Worm (Caenorhabditis elegans) whole organism, dauer: ENCODE results near the gene R07E3.7.

Experiments used
- unc-62 ChIP-seq: sonication (generic microtip); optimal IDR thresholded peaks from 2 replicates; lab custom pipeline; 2017; ENCODE audit warnings: missing biosample characterization, missing genetic modification reagents, missing genetic modification characterization

The R07E3.7 gene

DNA sequence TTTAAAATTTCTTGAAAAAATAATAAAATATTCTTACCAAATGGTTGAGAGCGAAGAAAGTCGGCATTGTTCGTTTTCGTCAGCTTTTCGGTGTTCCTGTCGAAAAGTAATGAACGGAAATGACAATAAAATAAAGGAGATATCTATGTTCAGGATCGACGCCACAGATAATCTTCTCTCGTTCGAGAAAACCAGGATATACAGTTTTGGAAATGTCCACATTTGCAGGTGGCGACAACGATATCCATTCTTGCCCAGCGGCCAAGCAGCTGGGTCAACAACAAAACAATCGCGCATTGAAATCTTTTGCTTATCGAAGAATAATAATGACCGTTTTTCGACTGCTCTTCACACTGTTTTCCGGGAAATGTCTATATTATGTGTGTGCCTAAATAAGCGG, at the start of gene R07E3.7:
Gene R07E3.7, minus strand, starts transcription at position 101 of the 400 bp plus-strand sequence.
- TF ChIP-seq unc-62 (GFP tag; lab: Kevin White, UChicago): no peak

DNA sequence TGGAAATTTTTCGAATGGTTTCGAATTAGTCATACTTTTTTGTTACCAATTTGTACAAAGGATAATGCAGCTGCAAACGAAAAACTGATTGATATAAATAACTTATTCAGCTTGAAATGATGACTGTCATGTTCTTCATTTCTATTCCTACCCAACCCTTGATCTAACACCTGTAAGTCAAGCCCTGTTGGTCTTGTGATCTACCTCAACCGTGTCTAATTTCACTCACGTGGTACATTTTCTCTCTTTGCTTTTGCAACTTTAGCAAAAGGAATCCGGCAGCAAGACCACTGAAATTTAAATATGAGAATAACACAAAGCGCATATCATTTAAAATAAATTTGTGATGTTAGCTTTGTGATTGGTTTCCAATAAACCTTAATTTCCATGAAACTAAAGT, 48.5 kb upstream of the R07E3.7 start:
- no peak for TF ChIP-seq unc-62 (GFP tag; lab: Kevin White, UChicago)

DNA sequence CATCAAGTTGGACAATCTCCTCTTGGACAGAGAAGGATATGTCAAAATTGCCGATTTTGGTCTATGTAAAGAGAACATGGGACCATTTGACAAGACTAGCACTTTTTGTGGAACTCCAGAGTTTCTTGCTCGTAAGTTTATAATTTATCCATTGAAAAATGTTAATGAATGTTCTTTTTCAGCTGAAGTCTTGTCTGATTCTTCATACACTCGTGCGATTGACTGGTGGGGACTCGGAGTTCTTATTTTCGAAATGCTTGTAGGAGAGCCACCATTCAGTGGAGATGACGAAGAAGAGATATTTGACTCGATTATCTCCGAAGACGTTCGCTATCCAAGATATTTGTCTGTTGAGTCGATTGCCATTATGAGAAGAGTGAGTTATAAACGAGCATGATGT, 45.6 kb upstream of the R07E3.7 start:
- no peak for TF ChIP-seq unc-62 (GFP tag; lab: Kevin White, UChicago)

DNA sequence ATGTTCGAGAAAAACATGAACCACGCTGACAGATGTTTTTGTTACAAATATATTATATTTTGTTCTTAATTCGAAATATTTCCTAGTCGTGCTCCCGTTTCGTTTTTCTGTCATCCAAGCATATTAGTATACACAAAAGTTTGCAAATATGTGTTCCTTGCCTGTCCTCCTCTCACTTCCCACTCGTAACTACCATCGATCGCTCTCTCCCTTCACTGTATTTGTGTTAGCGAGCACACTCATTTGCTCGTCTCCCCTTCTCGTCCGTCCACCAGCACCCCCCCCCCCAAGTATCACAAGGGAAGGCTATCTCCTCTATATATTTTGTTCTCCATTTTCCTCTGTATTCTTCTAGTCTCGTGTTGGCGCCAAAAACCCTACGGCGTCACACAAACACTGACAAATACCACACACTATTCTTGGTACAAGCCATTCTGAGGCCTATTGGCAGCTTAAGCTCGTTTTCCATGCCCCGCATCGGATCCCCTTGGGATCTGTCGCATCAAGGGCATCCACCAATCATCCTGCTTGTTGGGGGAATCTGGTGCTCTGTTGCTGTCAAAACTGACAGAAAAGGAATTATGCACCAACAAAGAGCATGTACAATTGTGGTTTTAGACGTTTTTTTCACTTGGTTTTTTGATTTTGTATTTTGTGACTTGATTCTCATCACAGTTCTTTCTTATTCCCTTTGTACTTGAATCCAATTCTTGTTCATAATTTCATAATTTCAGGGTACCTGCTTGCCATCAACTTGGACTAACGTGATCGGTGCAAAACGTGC, 41.2 kb upstream of the R07E3.7 start, which contains the start of gene pkn-1:
Gene pkn-1, plus strand, starts transcription at position 734 of the 784 bp plus-strand sequence.
- TF ChIP-seq unc-62 (GFP tag; lab: Kevin White, UChicago): no peak

DNA sequence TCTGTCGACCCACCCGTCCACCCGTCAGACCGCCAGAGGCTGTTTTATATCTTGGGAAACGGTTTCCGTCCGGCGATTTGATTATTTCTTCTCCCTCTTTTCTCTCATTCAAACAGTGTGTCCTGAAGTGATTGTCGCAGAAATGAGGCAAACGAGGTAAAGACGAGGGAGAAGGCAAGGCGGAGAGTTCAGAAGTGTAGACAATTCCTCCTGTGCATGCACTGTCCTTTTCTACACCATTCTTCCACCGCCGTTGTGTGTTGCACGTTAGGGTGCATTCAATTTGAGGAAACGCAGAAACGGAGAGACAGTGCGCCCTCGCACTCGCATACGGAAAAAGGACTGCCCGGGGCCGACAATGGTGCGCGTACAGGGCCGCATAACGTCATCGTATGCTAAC, 40.1 kb upstream of the R07E3.7 start:
- TF ChIP-seq unc-62 (GFP tag; lab: Kevin White, UChicago): no peak

DNA sequence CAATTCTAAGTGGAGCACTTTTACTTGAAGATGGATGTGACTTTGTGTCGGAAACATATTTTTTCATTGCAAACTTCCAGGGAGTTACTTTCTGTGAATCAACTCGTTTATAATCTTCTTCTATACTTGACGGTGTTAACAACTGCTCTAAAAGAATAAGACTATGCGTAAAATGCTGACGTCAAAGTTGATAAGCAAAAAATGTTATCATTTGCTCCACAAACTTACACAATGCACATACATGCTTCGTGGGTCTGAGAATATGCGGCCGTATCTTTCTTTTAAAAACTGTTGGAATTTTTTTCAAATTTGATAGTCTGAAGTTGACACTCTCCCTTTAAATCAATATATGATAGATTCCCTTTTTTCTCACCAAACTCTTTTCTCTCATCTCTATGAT, 39.6 kb upstream of the R07E3.7 start:
- TF ChIP-seq unc-62 (GFP tag; lab: Kevin White, UChicago): no peak

DNA sequence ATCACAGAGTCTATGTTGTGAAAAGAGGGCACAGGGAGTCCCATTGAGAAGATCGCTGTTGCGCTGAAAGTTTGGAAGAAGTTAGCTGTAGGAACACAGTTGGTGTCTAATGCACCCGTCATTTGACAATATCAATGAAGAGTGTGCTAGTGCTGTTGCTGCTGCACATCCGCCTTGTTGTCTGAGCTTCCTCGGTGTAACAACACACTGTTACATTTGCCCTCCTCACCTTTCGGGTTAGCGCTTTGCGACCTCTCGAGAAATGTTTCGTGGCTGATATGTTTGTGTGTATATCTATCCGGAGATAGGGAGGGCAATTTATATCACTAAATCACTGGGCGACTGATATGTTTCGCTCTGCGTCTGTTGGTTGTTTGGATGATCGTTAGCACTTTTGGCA, 38.7 kb upstream of the R07E3.7 start:
- TF ChIP-seq unc-62 (GFP tag; lab: Kevin White, UChicago): no peak

DNA sequence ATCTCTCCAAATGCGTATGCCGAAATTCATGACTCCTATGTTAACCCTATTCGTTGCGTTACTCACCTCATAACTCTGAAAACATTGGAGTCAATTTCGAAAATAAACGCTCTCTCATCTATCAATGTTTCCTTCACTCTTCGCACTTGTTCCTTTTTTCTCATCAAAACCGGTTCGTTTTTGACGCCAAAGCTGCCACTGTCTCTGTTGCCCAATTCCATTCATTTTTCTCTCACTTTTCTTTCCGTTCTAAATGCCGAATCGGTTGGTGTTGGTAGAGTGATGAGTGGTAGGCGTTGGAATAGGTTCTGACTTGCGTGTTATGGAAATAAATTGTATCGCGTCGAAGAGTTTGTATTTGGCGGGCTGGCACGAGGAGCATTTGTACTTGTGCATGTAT, 37.8 kb upstream of the R07E3.7 start:
- no peak for TF ChIP-seq unc-62 (GFP tag; lab: Kevin White, UChicago)

DNA sequence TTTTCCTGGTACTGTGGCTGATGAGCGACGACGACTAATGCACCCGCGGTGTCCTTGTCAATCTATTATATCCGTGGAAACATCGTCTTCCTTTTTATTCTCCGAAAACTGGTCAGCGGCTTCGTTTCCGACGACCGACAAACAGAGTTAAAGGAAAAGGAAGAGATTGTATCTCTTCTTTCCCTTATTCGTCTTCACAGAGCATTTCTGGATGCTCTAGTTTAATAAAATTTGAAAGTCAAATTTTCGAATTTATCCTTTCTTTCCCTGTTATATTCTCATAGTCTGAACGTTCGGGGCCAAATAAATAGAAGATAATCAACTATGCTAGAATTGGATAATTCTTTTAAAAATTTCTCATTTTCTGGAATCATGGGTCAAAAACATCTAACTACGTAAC, 37.2 kb upstream of the R07E3.7 start:
- no peak for TF ChIP-seq unc-62 (GFP tag; lab: Kevin White, UChicago)

DNA sequence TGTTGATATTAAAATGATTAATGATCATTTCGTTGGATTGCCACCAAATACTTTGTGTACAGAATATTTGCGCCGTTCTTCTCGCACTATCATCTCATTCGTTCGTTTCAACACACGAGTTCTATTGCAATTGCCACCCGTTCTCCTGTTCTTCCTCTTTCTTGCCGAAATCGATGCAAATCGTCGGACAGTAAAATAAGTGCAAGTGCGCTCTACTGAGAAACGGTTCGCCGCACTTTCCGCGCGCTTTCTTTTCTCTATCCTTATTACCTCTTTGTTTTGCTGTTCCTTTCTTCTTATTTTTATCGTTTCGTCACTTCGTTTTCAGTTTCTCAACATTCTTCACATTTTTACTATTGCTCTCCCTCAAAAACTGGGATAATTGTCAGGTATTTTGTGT, 35.6 kb upstream of the R07E3.7 start:
- TF ChIP-seq unc-62 (GFP tag; lab: Kevin White, UChicago): no peak

DNA sequence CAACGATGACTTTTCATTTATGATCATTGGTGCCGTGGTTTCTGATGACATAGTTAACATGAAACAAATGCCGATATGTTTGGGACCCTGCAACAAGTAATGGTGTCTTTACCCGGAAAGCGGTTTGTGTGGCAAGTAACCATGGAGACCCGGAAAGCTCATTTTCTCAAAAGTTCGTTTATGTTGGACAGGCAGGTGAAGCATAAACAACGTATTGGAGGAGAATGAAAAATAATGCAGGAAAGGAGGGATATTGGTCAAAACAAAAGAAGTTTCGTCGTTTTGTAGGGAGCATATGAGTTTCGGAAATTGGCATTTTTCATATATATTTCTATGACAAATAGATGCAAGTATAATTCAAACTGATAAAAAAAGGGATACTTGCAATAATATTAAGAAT, 30.9 kb upstream of the R07E3.7 start, which contains the start of gene dyf-6:
Gene dyf-6, minus strand, starts transcription at position 101 of the 400 bp plus-strand sequence.
- TF ChIP-seq unc-62 (GFP tag; lab: Kevin White, UChicago): no peak

DNA sequence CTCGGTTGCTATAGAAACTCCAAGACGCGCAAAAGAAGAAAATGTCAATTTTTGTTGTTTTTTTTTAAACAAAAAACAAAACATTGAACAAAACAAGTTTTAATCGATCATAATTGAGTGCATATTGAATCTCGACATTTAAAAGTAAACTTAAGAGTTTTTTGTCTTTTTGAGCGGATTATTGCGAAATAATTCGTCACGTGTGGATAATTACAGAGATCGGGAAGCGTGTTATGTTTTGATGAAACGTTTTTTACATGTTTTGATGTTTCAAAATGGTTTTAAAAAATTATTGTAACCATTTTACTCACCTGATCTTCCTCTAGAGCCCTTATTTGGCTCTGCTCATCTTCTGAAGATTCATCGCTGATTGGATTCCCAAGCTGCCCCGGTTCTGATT, 30.5 kb upstream of the R07E3.7 start:
- no peak for TF ChIP-seq unc-62 (GFP tag; lab: Kevin White, UChicago)

DNA sequence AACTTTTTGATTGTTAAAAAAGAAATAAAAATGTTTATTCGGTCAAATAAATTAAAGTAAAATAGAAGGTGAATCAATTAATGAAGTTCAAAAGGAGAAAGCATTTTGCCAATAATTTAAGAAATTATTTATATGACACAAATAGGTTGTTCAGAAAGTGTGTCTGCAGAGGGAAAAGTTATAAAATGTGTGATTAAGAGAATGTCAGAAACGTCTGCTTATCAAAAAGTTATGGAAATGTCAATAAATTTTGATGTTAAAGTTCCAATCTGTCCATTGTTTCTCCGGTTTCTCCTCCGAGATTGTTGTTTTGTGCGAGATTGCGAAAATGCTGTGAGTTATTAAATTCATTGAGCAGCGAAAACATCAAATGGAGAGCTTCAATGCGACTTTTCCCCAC, 24.1 kb upstream of the R07E3.7 start, which contains the start of gene rme-4:
Gene rme-4, minus strand, starts transcription at position 168 of the 400 bp plus-strand sequence.
- no peak for TF ChIP-seq unc-62 (GFP tag; lab: Kevin White, UChicago)

DNA sequence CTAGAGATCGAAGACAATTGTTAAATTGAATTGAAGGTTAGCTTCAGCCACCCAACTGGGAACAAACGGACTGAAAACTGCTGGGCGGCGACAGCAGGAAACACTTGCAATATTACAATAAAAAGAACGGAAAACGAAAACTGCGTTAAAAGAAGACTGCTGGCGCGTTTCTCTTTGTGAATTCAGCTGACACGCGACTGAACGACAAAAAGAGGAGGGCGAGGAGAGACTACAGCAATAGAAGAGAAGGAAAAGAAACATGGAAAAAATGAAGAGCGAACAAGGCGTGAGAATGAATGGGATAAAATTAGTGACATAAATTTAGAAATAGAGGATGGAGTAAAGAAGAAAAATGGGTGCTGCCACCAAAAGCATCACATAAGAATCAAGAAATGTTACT, 22.1 kb upstream of the R07E3.7 start:
- no peak for TF ChIP-seq unc-62 (GFP tag; lab: Kevin White, UChicago)

DNA sequence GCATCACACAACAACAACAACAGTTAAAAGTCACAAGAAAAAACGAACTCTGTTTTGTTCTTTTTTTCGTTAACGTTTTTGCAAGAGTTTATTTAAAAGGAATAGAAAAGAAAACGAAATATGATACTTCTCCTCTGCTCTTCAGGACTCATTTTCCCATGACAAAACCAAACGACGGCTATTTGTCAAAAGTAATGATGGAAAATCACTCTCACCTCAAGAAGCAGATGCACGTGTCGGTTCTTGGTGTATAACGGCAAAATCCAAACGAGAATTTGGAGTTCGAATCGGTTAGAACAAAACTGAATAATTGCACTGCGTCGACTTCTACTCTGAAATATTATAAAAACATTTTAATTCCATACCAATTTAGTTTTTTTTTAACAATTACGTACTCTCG, 21.4 kb upstream of the R07E3.7 start:
- no peak for TF ChIP-seq unc-62 (GFP tag; lab: Kevin White, UChicago)

DNA sequence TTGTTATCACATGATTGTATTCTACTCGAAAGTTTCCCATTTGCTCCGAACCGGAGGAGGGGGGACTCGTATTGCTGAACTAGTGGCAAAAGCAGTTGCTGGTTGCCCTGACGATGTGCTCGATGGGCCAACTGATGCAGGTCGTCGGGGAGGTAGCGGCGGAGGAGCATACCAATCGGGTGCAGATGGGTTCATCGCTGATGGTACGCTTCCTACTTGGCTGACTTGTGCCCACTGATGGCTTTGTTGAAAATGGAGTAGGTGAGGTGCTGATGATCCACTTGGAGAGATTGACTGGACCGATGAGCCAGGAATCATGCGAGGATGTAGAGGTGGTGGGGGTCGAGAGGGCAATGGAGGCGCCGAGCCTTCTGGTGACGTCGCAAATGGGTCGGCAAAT, 18.0 kb upstream of the R07E3.7 start:
- TF ChIP-seq unc-62 (GFP tag; lab: Kevin White, UChicago): no peak

DNA sequence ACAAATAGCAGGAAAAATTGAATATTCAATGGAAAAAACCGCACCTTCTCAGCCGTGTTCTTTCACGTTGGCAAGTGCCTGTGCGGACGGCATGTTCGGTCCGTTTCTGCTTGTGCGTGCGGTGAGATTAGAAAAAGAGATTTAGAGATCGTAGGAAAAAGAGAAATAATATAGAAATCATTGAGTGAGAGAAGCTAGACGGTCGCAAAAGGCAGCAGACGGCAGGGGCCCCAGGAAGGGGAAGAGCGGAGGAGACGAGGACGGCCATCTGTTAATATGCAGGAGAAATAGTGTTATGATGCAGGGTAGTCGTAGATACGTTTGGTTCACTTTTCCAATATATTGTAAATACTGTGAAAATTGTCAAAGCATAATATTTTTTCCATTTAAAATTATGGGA, 17.0 kb upstream of the R07E3.7 start, which contains the start of gene Y49A10A.2:
Gene Y49A10A.2, minus strand, starts transcription at position 109 of the 400 bp plus-strand sequence.
- TF ChIP-seq unc-62 (GFP tag; lab: Kevin White, UChicago): no peak
